Worm (Caenorhabditis elegans) whole organism, L4/young adult: ENCODE measurements around the gene F11D11.4.

Source experiments
- dao-5 ChIP-seq: sonication (generic microtip); optimal IDR thresholded peaks from 2 replicates; lab custom pipeline; 2016; ENCODE audit warnings: missing genotype, missing genetic modification characterization, moderate library complexity, missing compliant biosample characterization
- him-1 ChIP-seq: sonication (generic microtip); optimal IDR thresholded peaks from 2 replicates; lab custom pipeline; 2016; ENCODE audit warnings: missing genotype, missing genetic modification reagents, missing genetic modification characterization, missing compliant biosample characterization

ce11 chrV:18802077-18802476 is 40.9 kb downstream of the F11D11.4 start, which contains the start of gene C54E10.11:
- no peak for TF ChIP-seq him-1 (tag; lab: Kevin White, UChicago)
- no peak for TF ChIP-seq dao-5 (tag; lab: Kevin White, UChicago)
